Fruit fly (Drosophila melanogaster) whole organism, adult: Measurements from ENCODE around the gene MTA1-like.

Source experiments
- Crg-1 ChIP-seq: fragments of 200-800 bp; sonication (Bioruptor generic); optimal IDR thresholded peaks from 2 replicates; lab custom pipeline; 2016; ENCODE audit warnings: missing biosample characterization, missing genetic modification characterization
- Hr96 ChIP-seq: fragments of 200-800 bp; sonication (Bioruptor generic); optimal IDR thresholded peaks from 2 replicates; lab custom pipeline; 2016; ENCODE audit warnings: missing biosample characterization, missing genetic modification characterization
- cnc ChIP-seq, 2 experiments: fragments of >200 bp; optimal IDR thresholded peaks; 2 replicates each; lab custom pipeline; 2017

dm6 chr3R:5671265-5671663, 22.7 kb upstream of the MTA1-like start:
- TF ChIP-seq Crg-1 (GFP tag; lab: Kevin White, UChicago) (no peak), cnc (optimal IDR thresholded peaks at IDR 0.05; lab: Kevin White, UChicago) (no peak), Hr96 (GFP tag; lab: Kevin White, UChicago) (no peak)
